Worm (Caenorhabditis elegans): ENCODE measurements around the gene srg-23.

Gene srg-23

DNA sequence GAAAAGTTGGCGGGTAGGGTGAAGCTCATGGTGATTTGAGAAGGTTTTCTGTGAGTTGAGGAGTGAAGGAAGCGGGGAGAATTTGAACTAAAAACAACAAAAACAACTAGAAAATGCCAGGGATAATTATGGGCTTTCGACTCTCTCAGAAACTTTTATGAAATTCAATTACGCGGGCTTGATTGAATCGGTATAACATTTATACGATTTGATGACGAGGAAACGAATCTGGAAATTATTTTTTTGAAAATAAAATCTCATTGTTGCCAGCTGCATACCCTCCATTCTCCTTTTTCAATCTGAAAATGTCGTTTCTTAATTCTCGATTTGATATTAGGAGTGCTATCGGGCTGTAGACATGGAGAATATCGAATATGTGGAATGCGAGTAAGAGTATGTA, 4.7 kb downstream of the srg-23 start, which contains the start of gene srg-21:
TSS of gene srg-21 (minus strand) at position 101 of the 400 bp plus-strand sequence.
- TF ChIP-seq egl-27 (tag; optimal IDR thresholded peaks at IDR 0.05) (no peak), crh-2 (tag; optimal IDR thresholded peaks at IDR 0.05) (no peak), aly-2 (tag; optimal IDR thresholded peaks at IDR 0.05) (no peak), unc-39 (tag; optimal IDR thresholded peaks at IDR 0.05) (no peak), gmeb-1 (tag; optimal IDR thresholded peaks at IDR 0.05) (no peak), nhr-77 (tag; optimal IDR thresholded peaks at IDR 0.05) (no peak), sem-4 (tag; optimal IDR thresholded peaks at IDR 0.05) (no peak), zag-1 (tag; optimal IDR thresholded peaks at IDR 0.05) (no peak), ceh-82 (tag; optimal IDR thresholded peaks at IDR 0.05) (no peak), blmp-1 (tag; optimal IDR thresholded peaks at IDR 0.05; ENCODE audit: insufficient read depth) (no peak)

DNA sequence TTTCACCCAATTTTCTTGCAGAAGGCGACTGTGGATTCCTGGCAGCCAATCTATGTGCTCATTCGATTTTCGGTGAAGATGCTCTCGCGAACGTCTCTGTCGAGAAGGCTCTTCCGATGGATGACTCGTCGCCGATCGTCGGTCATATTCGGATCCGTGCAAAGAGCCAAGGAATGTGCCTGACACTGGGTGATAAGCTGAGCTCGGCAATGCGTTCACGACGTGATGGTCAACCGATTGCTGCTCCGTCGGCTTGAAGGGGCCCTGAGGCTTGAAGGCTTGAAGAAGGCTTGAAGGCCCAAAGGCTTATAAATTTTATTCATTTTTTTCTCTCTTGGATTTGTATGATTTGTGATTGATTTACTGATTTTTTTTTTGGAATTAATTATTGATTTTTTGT, 8.8 kb downstream of the srg-23 start:
- TF ChIP-seq aly-2 (tag; optimal IDR thresholded peaks at IDR 0.05) = no peak
- no peak for TF ChIP-seq nhr-237 (tag; optimal IDR thresholded peaks at IDR 0.05)
- TF ChIP-seq R02D3.7 (tag; optimal IDR thresholded peaks at IDR 0.05) = no peak
- TF ChIP-seq lin-13 (GFP tag; optimal IDR thresholded peaks at IDR 0.05) = no peak
- TF ChIP-seq crh-2 (tag; optimal IDR thresholded peaks at IDR 0.05) = no peak
- no peak for TF ChIP-seq lsy-2 (tag; optimal IDR thresholded peaks at IDR 0.05)
- no peak for TF ChIP-seq egl-27 (tag; optimal IDR thresholded peaks at IDR 0.05)
- TF ChIP-seq elt-1 (tag; optimal IDR thresholded peaks at IDR 0.05) = no peak
- TF ChIP-seq lin-39 (tag; optimal IDR thresholded peaks at IDR 0.05) = no peak
- TF ChIP-seq C34F6.9 (tag; optimal IDR thresholded peaks at IDR 0.05) = no peak
- no peak for TF ChIP-seq nhr-77 (tag; optimal IDR thresholded peaks at IDR 0.05)
- no peak for TF ChIP-seq gmeb-1 (tag; optimal IDR thresholded peaks at IDR 0.05)
- no peak for TF ChIP-seq blmp-1 (tag; optimal IDR thresholded peaks at IDR 0.05; ENCODE audit: insufficient read depth)
- TF ChIP-seq mdl-1 (tag; optimal IDR thresholded peaks at IDR 0.05) = no peak

DNA sequence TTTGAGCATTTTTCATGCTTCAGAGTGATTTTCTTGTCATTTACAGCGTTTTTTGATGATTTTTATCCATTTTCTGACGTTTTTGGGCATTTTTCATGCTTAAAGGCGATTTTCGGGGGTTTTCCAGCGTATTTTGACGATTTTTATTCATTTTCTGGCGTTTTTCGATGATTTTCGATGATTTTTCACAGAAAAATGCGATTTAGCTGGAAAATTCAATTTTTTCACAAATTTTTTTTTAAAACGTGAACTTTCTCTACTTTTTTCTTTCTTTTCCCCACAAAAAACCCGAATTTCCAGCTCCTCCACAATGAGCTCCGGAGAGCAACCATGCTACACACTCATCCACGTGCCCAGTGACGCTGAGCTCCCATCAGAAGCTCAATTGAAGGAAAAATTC, 17.5 kb downstream of the srg-23 start, which contains the start of gene copb-1:
TSS of gene copb-1 (plus strand) at position 301 of the 400 bp plus-strand sequence.
- no peak for TF ChIP-seq C34F6.9 (tag; optimal IDR thresholded peaks at IDR 0.05)
- no peak for TF ChIP-seq nhr-11 (tag; optimal IDR thresholded peaks at IDR 0.05)
- TF ChIP-seq elt-1 (tag; optimal IDR thresholded peaks at IDR 0.05) = no peak
- no peak for TF ChIP-seq lin-39 (tag; optimal IDR thresholded peaks at IDR 0.05)
- no peak for TF ChIP-seq blmp-1 (tag; optimal IDR thresholded peaks at IDR 0.05; ENCODE audit: insufficient read depth)
- no peak for TF ChIP-seq sma-3 (GFP tag; optimal IDR thresholded peaks at IDR 0.05)
- no peak for TF ChIP-seq nhr-10 (tag; optimal IDR thresholded peaks at IDR 0.05)
- TF ChIP-seq unc-55 (GFP tag; optimal IDR thresholded peaks at IDR 0.05) = no peak
- TF ChIP-seq peb-1 (tag; optimal IDR thresholded peaks at IDR 0.05) = no peak
- no peak for TF ChIP-seq nhr-12 (tag; optimal IDR thresholded peaks at IDR 0.05)
- TF ChIP-seq sem-4 (tag; optimal IDR thresholded peaks at IDR 0.05) = no peak
- TF ChIP-seq lsy-2 (tag; optimal IDR thresholded peaks at IDR 0.05) = no peak
- TF ChIP-seq nhr-129 (tag; optimal IDR thresholded peaks at IDR 0.05) = no peak
- TF ChIP-seq ama-1 (optimal IDR thresholded peaks at IDR 0.05) = no peak
- TF ChIP-seq crh-2 (tag; optimal IDR thresholded peaks at IDR 0.05) = no peak
- TF ChIP-seq unc-62 (GFP tag; optimal IDR thresholded peaks at IDR 0.05) = no peak
- no peak for TF ChIP-seq F13H6.1 (tag; optimal IDR thresholded peaks at IDR 0.05)
- TF ChIP-seq lin-13 (GFP tag; optimal IDR thresholded peaks at IDR 0.05) = no peak
- no peak for TF ChIP-seq egl-27 (tag; optimal IDR thresholded peaks at IDR 0.05)
- TF ChIP-seq alr-1 (tag; optimal IDR thresholded peaks at IDR 0.05) = no peak

DNA sequence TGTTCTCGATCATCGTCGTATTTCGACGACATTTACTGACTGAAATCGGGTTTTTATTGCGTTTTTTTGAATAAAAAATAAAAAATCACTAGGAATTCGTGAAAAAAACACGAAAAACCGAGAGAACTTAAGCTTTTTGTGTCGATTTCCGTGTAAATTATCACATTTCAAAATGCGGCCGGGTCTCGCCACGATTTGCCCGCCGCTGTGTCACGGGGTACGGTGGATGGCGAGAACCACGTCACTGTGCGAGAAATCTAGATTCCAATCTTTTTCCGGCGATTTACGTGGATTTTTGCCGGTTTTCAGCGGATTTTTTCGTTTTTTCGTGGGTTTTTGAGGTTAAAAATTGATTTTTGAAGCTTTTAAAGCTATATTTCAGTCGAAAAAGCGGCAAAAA, 19.0 kb downstream of the srg-23 start, which contains the start of gene Y25C1A.8:
TSS of gene Y25C1A.8 (minus strand) at position 45 of the 400 bp plus-strand sequence.
- TF ChIP-seq unc-39 (tag; optimal IDR thresholded peaks at IDR 0.05) (no peak), mdl-1 (tag; optimal IDR thresholded peaks at IDR 0.05) (peak in 1 of 2 experiments; percentile 76), nhr-129 (tag; optimal IDR thresholded peaks at IDR 0.05) (peak; percentile 72), elt-3 (tag; optimal IDR thresholded peaks at IDR 0.05) (no peak), ceh-16 (tag; optimal IDR thresholded peaks at IDR 0.05) (peak; percentile 50), snpc-4 (tag; optimal IDR thresholded peaks at IDR 0.05) (peak; percentile 58), nhr-237 (tag; optimal IDR thresholded peaks at IDR 0.05) (peak; percentile 18), ama-1 (optimal IDR thresholded peaks at IDR 0.05) (peak; percentile 59), ztf-4 (tag; optimal IDR thresholded peaks at IDR 0.05) (peak; percentile 73), lsy-2 (tag; optimal IDR thresholded peaks at IDR 0.05) (peak; percentile 100), gmeb-1 (tag; optimal IDR thresholded peaks at IDR 0.05) (peak; percentile 90), mab-5 (tag; optimal IDR thresholded peaks at IDR 0.05) (peak; percentile 93), nhr-10 (tag; optimal IDR thresholded peaks at IDR 0.05) (peak; percentile 48), ztf-1 (GFP tag; conservative IDR thresholded peaks at IDR 0.05) (no peak), unc-62 (GFP tag; optimal IDR thresholded peaks at IDR 0.05) (peak; percentile 41), nhr-25 (tag; optimal IDR thresholded peaks at IDR 0.05) (peak; percentile 90), sem-4 (tag; optimal IDR thresholded peaks at IDR 0.05) (peak; percentile 82), F13H6.1 (tag; optimal IDR thresholded peaks at IDR 0.05) (peak; percentile 90), nhr-6 (tag; optimal IDR thresholded peaks at IDR 0.05) (peak; percentile 71), egl-27 (tag; optimal IDR thresholded peaks at IDR 0.05) (peak; percentile 80), nhr-23 (tag; optimal IDR thresholded peaks at IDR 0.05) (no peak), sma-9 (GFP tag; optimal IDR thresholded peaks at IDR 0.05) (no peak), sma-9 (tag; optimal IDR thresholded peaks at IDR 0.05) (no peak), ZK546.5 (tag; optimal IDR thresholded peaks at IDR 0.05) (peak; percentile 56), unc-55 (GFP tag; optimal IDR thresholded peaks at IDR 0.05) (peak; percentile 97), peb-1 (tag; optimal IDR thresholded peaks at IDR 0.05) (no peak), blmp-1 (tag; optimal IDR thresholded peaks at IDR 0.05; ENCODE audit: insufficient read depth) (no peak), dmd-4 (tag; optimal IDR thresholded peaks at IDR 0.05) (peak; percentile 49), crh-2 (tag; optimal IDR thresholded peaks at IDR 0.05) (peak; percentile 100), nhr-12 (tag; optimal IDR thresholded peaks at IDR 0.05) (no peak), nhr-21 (tag; optimal IDR thresholded peaks at IDR 0.05) (peak; percentile 83), Y55F3AM.14 (GFP tag; optimal IDR thresholded peaks at IDR 0.05) (peak; percentile 58), mbf-1 (tag; optimal IDR thresholded peaks at IDR 0.05) (no peak)
